Worm (Caenorhabditis elegans) whole organism, L3 larva: Measurements from ENCODE around the gene F26D2.10.

ENCODE experiments used
- R02D3.7 ChIP-seq: fragments of 150-350 bp; optimal IDR thresholded peaks from 2 replicates; lab custom pipeline; 2014; ENCODE audit warnings: missing biosample characterization, missing genetic modification characterization
- ZK546.5 ChIP-seq: sonication (generic microtip); optimal IDR thresholded peaks from 2 replicates; lab custom pipeline; 2017; ENCODE audit warnings: missing biosample characterization, missing genetic modification characterization
- aly-2 ChIP-seq: fragments of 150-350 bp; optimal IDR thresholded peaks from 2 replicates; lab custom pipeline; 2014; ENCODE audit warnings: missing biosample characterization, missing genetic modification characterization
- ceh-9 ChIP-seq: sonication (generic microtip); optimal IDR thresholded peaks from 2 replicates; lab custom pipeline; 2018; ENCODE audit warnings: missing biosample characterization, missing genetic modification characterization
- egl-27 ChIP-seq: sonication (generic microtip); optimal IDR thresholded peaks from 4 replicates; lab custom pipeline; 2017; ENCODE audit warnings: missing biosample characterization, missing genetic modification reagents, missing genetic modification characterization
- elt-2 ChIP-seq: sonication (generic microtip); optimal IDR thresholded peaks from 2 replicates; lab custom pipeline; 2016; ENCODE audit warnings: missing genetic modification reagents, mild to moderate bottlenecking, missing genetic modification characterization, missing compliant biosample characterization
- jun-1 ChIP-seq: fragments of 150-350 bp; optimal IDR thresholded peaks from 2 replicates; lab custom pipeline; 2014; ENCODE audit warnings: missing biosample characterization, missing genetic modification reagents, missing genetic modification characterization
- lin-15B ChIP-seq: fragments of 150-350 bp; optimal IDR thresholded peaks from 2 replicates; lab custom pipeline; 2014; ENCODE audit warnings: missing biosample characterization, missing genetic modification characterization
- pha-4 ChIP-seq: fragments of 150-350 bp; optimal IDR thresholded peaks from 2 replicates; lab custom pipeline; 2014; ENCODE audit warnings: missing biosample characterization, missing genetic modification reagents, missing genetic modification characterization
- unc-62 ChIP-seq: fragments of 150-350 bp; sonication (generic microtip); optimal IDR thresholded peaks from 4 replicates; lab custom pipeline; 2014; ENCODE audit warnings: missing biosample characterization, missing genetic modification reagents, missing genetic modification characterization
- ztf-11 ChIP-seq: fragments of 150-350 bp; optimal IDR thresholded peaks from 2 replicates; lab custom pipeline; 2014; ENCODE audit warnings: missing biosample characterization, missing genetic modification characterization
- ztf-4 ChIP-seq: fragments of 150-350 bp; optimal IDR thresholded peaks from 2 replicates; lab custom pipeline; 2014; ENCODE audit warnings: missing biosample characterization, missing genetic modification characterization

DNA sequence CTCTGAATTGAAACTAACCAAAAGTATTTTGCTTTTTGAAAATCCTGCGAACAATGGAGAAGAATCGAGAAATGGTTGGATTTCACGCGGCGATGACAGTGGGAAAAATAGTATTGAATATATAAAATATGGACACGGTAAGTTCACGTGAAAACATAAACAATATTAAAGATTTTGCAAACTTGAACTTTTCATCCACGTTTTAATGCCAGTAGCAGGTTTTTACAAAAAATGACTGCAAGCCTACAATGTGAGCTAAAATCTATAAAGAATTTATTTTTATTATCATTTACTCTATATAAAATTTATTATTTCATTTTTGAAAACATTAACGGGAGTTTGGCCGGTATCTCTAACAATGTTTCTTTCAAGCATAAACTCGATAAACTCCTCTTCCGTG, at the start of gene F26D2.10:
- TF ChIP-seq ztf-4 (tag; lab: Kevin White, UChicago) = no peak
- no peak for TF ChIP-seq R02D3.7 (tag; lab: Kevin White, UChicago)
- TF ChIP-seq ztf-11 (tag; lab: Kevin White, UChicago) = no peak
- TF ChIP-seq egl-27 = no peak
- no peak for TF ChIP-seq jun-1 (tag; lab: Kevin White, UChicago)
- TF ChIP-seq pha-4 (tag; lab: Kevin White, UChicago) = no peak
- TF ChIP-seq elt-2 (tag; lab: Kevin White, UChicago) = no peak
- no peak for TF ChIP-seq ceh-9 (tag; lab: Kevin White, UChicago)
- no peak for TF ChIP-seq ZK546.5 (tag; lab: Kevin White, UChicago)
- TF ChIP-seq unc-62 (GFP tag; lab: Kevin White, UChicago) = no peak
- TF ChIP-seq lin-15B = no peak
- TF ChIP-seq aly-2 = no peak
